Worm (Caenorhabditis elegans) whole organism, young adult: ENCODE results near the gene F11C7.2.

Experiments used
- C06A6.2 ChIP-seq: fragments of 200-800 bp; sonication (Bioruptor generic); conservative IDR thresholded peaks from 2 replicates; pipeline ENCODE4 v1.3.6; 2022; ENCODE audit warnings: missing genetic modification characterization, missing compliant biosample characterization
- C17E4.6 ChIP-seq: fragments of 200-800 bp; sonication (Bioruptor generic); IDR thresholded peaks from 2 replicates; pipeline ENCODE4 v1.3.6; 2022; ENCODE audit warnings: missing genetic modification reagents, missing genetic modification characterization, missing compliant biosample characterization
- F23B12.7 ChIP-seq: sonication (generic microtip); optimal IDR thresholded peaks from 2 replicates; lab custom pipeline; 2017; ENCODE audit warnings: missing genetic modification characterization, mild to moderate bottlenecking, missing compliant biosample characterization, antibody characterized with exemption, moderate library complexity; ENCODE audit not compliant: insufficient read depth
- F37B4.10 ChIP-seq: fragments of 200-800 bp; sonication (Bioruptor generic); IDR thresholded peaks from 2 replicates; pipeline ENCODE4 v1.3.6; 2022; ENCODE audit warnings: missing genetic modification characterization, missing compliant biosample characterization
- F49E8.2 ChIP-seq: sonication (generic microtip); optimal IDR thresholded peaks from 3 replicates; lab custom pipeline; 2017; ENCODE audit warnings: missing genetic modification characterization, mild to moderate bottlenecking, missing compliant biosample characterization, antibody characterized with exemption, moderate library complexity; ENCODE audit not compliant: insufficient read depth
- Y95B8A.8 ChIP-seq: fragments of 200-800 bp; sonication (Bioruptor generic); IDR thresholded peaks from 2 replicates; pipeline ENCODE4 v1.3.6; 2022; ENCODE audit warnings: missing genetic modification reagents, missing genetic modification characterization, missing compliant biosample characterization
- bed-1 ChIP-seq: fragments of 200-800 bp; sonication (Bioruptor generic); IDR thresholded peaks from 2 replicates; pipeline ENCODE4 v1.3.6; 2022; ENCODE audit warnings: missing genetic modification reagents, missing genetic modification characterization, missing compliant biosample characterization
- bed-2 ChIP-seq: fragments of 200-800 bp; sonication (Bioruptor generic); IDR thresholded peaks from 2 replicates; pipeline ENCODE4 v1.3.6; 2022; ENCODE audit warnings: missing genetic modification reagents, missing genetic modification characterization, missing compliant biosample characterization
- cebp-2 ChIP-seq: fragments of 200-800 bp; sonication (Bioruptor generic); IDR thresholded peaks from 2 replicates; pipeline ENCODE4 v1.3.6; 2022; ENCODE audit warnings: missing genetic modification characterization, missing compliant biosample characterization
- ceh-100 ChIP-seq: fragments of 200-800 bp; sonication (Bioruptor generic); IDR thresholded peaks from 2 replicates; pipeline ENCODE4 v1.3.6; 2022; ENCODE audit warnings: missing genetic modification reagents, missing genetic modification characterization, missing compliant biosample characterization
- ceh-27 ChIP-seq: fragments of 200-800 bp; sonication (Bioruptor generic); optimal IDR thresholded peaks from 2 replicates; lab custom pipeline; 2018; ENCODE audit warnings: mild to moderate bottlenecking, missing genetic modification characterization, moderate library complexity, missing compliant biosample characterization
- dox-1 ChIP-seq: fragments of 200-800 bp; sonication (Bioruptor generic); IDR thresholded peaks from 2 replicates; pipeline ENCODE4 v1.3.6; 2022; ENCODE audit warnings: missing genetic modification reagents, missing genetic modification characterization, missing compliant biosample characterization
- egl-18 ChIP-seq: fragments of 200-800 bp; sonication (Bioruptor generic); IDR thresholded peaks from 2 replicates; pipeline ENCODE4 v1.3.6; 2022; ENCODE audit warnings: missing genetic modification reagents, missing genetic modification characterization, missing compliant biosample characterization
- egrh-3 ChIP-seq: fragments of 200-800 bp; sonication (Bioruptor generic); IDR thresholded peaks from 2 replicates; pipeline ENCODE4 v1.3.6; 2022; ENCODE audit warnings: missing genetic modification reagents, missing genetic modification characterization, missing compliant biosample characterization
- ekl-4 ChIP-seq: fragments of 200-800 bp; sonication (Bioruptor generic); IDR thresholded peaks from 2 replicates; pipeline ENCODE4 v1.3.6; 2022; ENCODE audit warnings: missing genetic modification reagents, missing genetic modification characterization, missing compliant biosample characterization
- gei-17 ChIP-seq: fragments of 200-800 bp; sonication (Bioruptor generic); optimal IDR thresholded peaks from 2 replicates; lab custom pipeline; 2018; ENCODE audit warnings: mild to moderate bottlenecking, missing genetic modification characterization, missing compliant biosample characterization
- hlh-12 ChIP-seq: sonication (generic microtip); optimal IDR thresholded peaks from 2 replicates; lab custom pipeline; 2016; ENCODE audit warnings: missing genetic modification characterization, missing compliant biosample characterization
- hrde-1 ChIP-seq: sonication (generic microtip); optimal IDR thresholded peaks from 2 replicates; lab custom pipeline; 2016; ENCODE audit warnings: missing genetic modification characterization, mild to moderate bottlenecking, missing compliant biosample characterization, moderate library complexity, missing genotype, missing genetic modification reagents, borderline replicate concordance
- let-526 ChIP-seq: fragments of 200-800 bp; sonication (Bioruptor generic); IDR thresholded peaks from 2 replicates; pipeline ENCODE4 v1.3.6; 2022; ENCODE audit warnings: missing genetic modification reagents, missing genetic modification characterization, missing compliant biosample characterization
- lin-26 ChIP-seq: fragments of 200-800 bp; sonication (Bioruptor generic); IDR thresholded peaks from 2 replicates; pipeline ENCODE4 v1.3.6; 2022; ENCODE audit warnings: missing genetic modification reagents, missing genetic modification characterization, missing compliant biosample characterization
- lin-35 ChIP-seq, 3 experiments: fragments of 150-350 bp in 2 of 3; sonication (generic microtip) in 1 of 3; optimal IDR thresholded peaks; 2 replicates each; lab custom pipeline; 2014 to 2018; ENCODE audit warnings: missing biosample characterization in 3 of 3, missing genetic modification characterization in 3 of 3, missing genetic modification reagents in 3 of 3
- lin-54 ChIP-seq: fragments of 200-800 bp; sonication (Bioruptor generic); optimal IDR thresholded peaks from 2 replicates; lab custom pipeline; 2018; ENCODE audit warnings: mild to moderate bottlenecking, missing genetic modification characterization, missing compliant biosample characterization
- lsy-27 ChIP-seq: sonication (generic microtip); optimal IDR thresholded peaks from 2 replicates; lab custom pipeline; 2017; ENCODE audit warnings: missing genetic modification characterization, mild to moderate bottlenecking, missing compliant biosample characterization, antibody characterized with exemption, missing genotype, borderline replicate concordance; ENCODE audit not compliant: insufficient read depth
- madf-3 ChIP-seq: fragments of 200-800 bp; sonication (Bioruptor generic); IDR thresholded peaks from 2 replicates; pipeline ENCODE4 v1.3.6; 2022; ENCODE audit warnings: missing genetic modification reagents, missing genetic modification characterization, missing compliant biosample characterization
- madf-6 ChIP-seq: fragments of 200-800 bp; sonication (Bioruptor generic); IDR thresholded peaks from 2 replicates; pipeline ENCODE4 v1.3.6; 2022; ENCODE audit warnings: missing genetic modification reagents, missing genetic modification characterization, missing compliant biosample characterization
- mcd-1 ChIP-seq: fragments of 200-800 bp; sonication (Bioruptor generic); IDR thresholded peaks from 2 replicates; pipeline ENCODE4 v1.3.6; 2022; ENCODE audit warnings: missing genetic modification reagents, missing genetic modification characterization, missing compliant biosample characterization
- mxl-1 ChIP-seq: sonication (generic microtip); optimal IDR thresholded peaks from 2 replicates; lab custom pipeline; 2016; ENCODE audit warnings: missing genetic modification characterization, missing compliant biosample characterization
- nfyb-1 ChIP-seq: fragments of 200-800 bp; sonication (Bioruptor generic); IDR thresholded peaks from 2 replicates; pipeline ENCODE4 v1.3.6; 2022; ENCODE audit warnings: missing genetic modification reagents, missing genetic modification characterization, missing compliant biosample characterization
- nhr-80 ChIP-seq: sonication (generic microtip); optimal IDR thresholded peaks from 2 replicates; lab custom pipeline; 2016; ENCODE audit warnings: missing genetic modification characterization, missing compliant biosample characterization
- pbrm-1 ChIP-seq: fragments of 200-800 bp; sonication (Bioruptor generic); IDR thresholded peaks from 2 replicates; pipeline ENCODE4 v1.3.6; 2022; ENCODE audit warnings: missing genetic modification reagents, missing genetic modification characterization, missing compliant biosample characterization
- somi-1 ChIP-seq: fragments of 200-800 bp; sonication (Bioruptor generic); optimal IDR thresholded peaks from 2 replicates; lab custom pipeline; 2018; ENCODE audit warnings: mild to moderate bottlenecking, missing genetic modification characterization, missing compliant biosample characterization
- sptf-2 ChIP-seq: fragments of 200-800 bp; sonication (Bioruptor generic); optimal IDR thresholded peaks from 2 replicates; lab custom pipeline; 2018; ENCODE audit warnings: mild to moderate bottlenecking, missing genetic modification characterization, missing compliant biosample characterization
- unc-130 ChIP-seq: sonication (generic microtip); optimal IDR thresholded peaks from 2 replicates; lab custom pipeline; 2016; ENCODE audit warnings: missing genetic modification reagents, missing genetic modification characterization, missing compliant biosample characterization
- xnd-1 ChIP-seq: sonication (generic microtip); optimal IDR thresholded peaks from 2 replicates; lab custom pipeline; 2016; ENCODE audit warnings: missing genotype, missing genetic modification reagents, missing genetic modification characterization, missing compliant biosample characterization
- zim-3 ChIP-seq: sonication (generic microtip); optimal IDR thresholded peaks from 2 replicates; lab custom pipeline; 2017; ENCODE audit warnings: mild to moderate bottlenecking, missing genetic modification characterization, moderate library complexity, missing compliant biosample characterization
- ztf-26 ChIP-seq: sonication (generic microtip); optimal IDR thresholded peaks from 2 replicates; lab custom pipeline; 2017; ENCODE audit warnings: missing genetic modification characterization, missing compliant biosample characterization
- ztf-3 ChIP-seq: fragments of 200-800 bp; sonication (Bioruptor generic); optimal IDR thresholded peaks from 2 replicates; lab custom pipeline; 2018; ENCODE audit warnings: mild to moderate bottlenecking, missing genetic modification characterization, missing compliant biosample characterization
- ztf-6 ChIP-seq: fragments of 200-800 bp; sonication (Bioruptor generic); IDR thresholded peaks from 2 replicates; pipeline ENCODE4 v1.3.6; 2022; ENCODE audit warnings: missing genetic modification reagents, missing genetic modification characterization, missing compliant biosample characterization

The F11C7.2 gene

DNA sequence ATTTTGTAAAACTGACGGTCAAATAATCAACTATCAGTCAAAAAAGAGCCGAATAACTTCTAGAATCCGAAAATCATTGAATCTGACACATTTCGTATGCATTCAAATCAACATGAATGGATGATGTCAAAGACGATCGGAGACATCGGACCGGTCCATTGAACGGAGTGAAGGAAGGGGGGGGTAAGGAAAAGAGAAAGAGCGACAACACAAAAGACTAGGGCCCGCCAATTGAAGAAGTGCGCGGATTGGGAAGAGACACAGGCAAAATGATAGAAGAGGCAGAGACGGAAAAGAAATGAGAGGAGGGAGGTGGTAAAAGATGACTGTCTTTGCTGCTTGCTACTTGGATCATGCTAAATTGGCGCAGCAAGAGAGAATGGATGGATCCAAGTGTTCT lies 27.1 kb upstream of the F11C7.2 start:
- no peak for TF ChIP-seq unc-130 (GFP tag; lab: Kevin White, UChicago)
- TF ChIP-seq lin-35 (GFP tag; optimal IDR thresholded peaks at IDR 0.05; lab: Kevin White, UChicago): no peak
- TF ChIP-seq F23B12.7 (tag; lab: Kevin White, UChicago): no peak

DNA sequence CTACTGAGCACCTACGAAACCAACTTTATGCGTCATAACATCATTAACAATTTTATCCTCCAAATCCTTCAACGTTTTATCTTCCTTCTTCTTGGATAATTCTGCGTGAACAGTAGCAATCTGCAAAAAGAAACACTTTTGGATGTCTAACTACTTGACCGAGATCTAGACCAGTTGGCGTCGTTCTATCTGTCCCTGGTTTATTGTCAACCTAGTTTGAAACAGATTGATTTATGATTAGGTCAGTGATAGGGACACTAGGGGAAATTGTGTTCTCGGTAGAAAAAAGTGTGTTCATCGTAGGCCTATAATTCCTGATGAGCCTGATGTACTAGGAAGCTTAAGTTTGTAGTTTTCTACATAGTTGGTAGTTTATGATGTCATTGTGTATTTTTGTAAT lies 22.7 kb upstream of the F11C7.2 start:
- TF ChIP-seq hrde-1 (tag; lab: Kevin White, UChicago) (no peak), F23B12.7 (tag; lab: Kevin White, UChicago) (no peak), lin-35 (GFP tag; optimal IDR thresholded peaks at IDR 0.05; lab: Kevin White, UChicago) (no peak), ztf-26 (tag; lab: Kevin White, UChicago) (no peak), egl-18 (GFP tag; lab: Robert Waterston, UW) (no peak), ceh-27 (no peak), madf-6 (GFP tag; lab: Robert Waterston, UW) (no peak), madf-3 (GFP tag; lab: Robert Waterston, UW) (no peak), somi-1 (GFP tag; lab: Kevin White, UChicago) (no peak), mcd-1 (GFP tag; lab: Robert Waterston, UW) (no peak), F37B4.10 (GFP tag; lab: Robert Waterston, UW) (no peak), ztf-3 (GFP tag; lab: Kevin White, UChicago) (no peak), ekl-4 (no peak), egrh-3 (no peak), Y95B8A.8 (GFP tag; lab: Robert Waterston, UW) (no peak), bed-2 (GFP tag; lab: Robert Waterston, UW) (no peak), pbrm-1 (GFP tag; lab: Robert Waterston, UW) (no peak), xnd-1 (tag; lab: Kevin White, UChicago) (no peak), zim-3 (tag; lab: Kevin White, UChicago) (no peak), hlh-12 (tag; lab: Kevin White, UChicago) (no peak)

DNA sequence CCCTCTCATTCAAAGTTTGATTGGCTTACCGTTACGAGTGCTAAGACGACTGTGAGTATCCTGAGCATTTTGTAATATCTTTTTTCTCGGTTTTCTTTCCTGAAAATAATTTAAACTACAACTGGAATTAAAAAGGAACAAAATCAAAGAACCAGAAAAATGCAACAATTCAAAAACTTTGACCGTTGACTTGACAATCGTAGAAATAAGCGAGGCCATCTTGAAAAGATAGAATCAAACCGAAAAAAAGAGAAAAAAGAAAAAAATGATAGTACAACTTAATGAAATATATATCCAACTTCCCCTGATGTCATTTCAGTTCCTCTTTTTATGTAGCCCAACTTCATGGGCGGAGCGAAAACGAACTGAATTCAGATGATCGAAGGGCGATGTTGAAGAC lies 22.1 kb upstream of the F11C7.2 start, which contains the start of gene F10D7.3:
Gene F10D7.3, minus strand, starts transcription at position 101 of the 400 bp plus-strand sequence.
- TF ChIP-seq sptf-2 (GFP tag; lab: Kevin White, UChicago): no peak
- TF ChIP-seq ztf-6 (GFP tag; lab: Robert Waterston, UW): no peak
- no peak for TF ChIP-seq lsy-27 (tag; lab: Kevin White, UChicago)
- TF ChIP-seq let-526 (GFP tag; lab: Robert Waterston, UW): no peak
- TF ChIP-seq ceh-100: no peak
- no peak for TF ChIP-seq C06A6.2 (GFP tag; lab: Robert Waterston, UW)
- no peak for TF ChIP-seq bed-1 (GFP tag; lab: Robert Waterston, UW)
- TF ChIP-seq cebp-2: no peak
- no peak for TF ChIP-seq lin-26
- no peak for TF ChIP-seq gei-17 (GFP tag; lab: Kevin White, UChicago)

DNA sequence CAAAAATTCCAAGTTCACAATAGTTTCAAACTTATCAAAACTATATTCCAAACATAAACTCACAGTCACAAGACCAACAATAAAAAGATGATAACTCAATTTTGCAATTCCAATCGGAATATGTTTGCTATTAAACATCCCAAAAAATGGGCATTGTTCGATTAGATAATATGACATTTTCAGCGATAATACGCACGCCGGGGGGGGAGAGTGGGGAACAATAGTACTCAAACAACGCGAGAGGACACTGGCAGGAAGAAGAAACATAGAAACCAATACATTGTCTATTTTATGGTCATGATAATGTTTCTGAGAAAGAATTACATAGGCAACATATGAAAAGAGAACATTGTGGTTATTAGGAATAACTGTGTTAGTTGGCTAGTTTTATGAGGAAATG lies 20.7 kb upstream of the F11C7.2 start:
- TF ChIP-seq lin-35 (GFP tag; optimal IDR thresholded peaks at IDR 0.05; lab: Kevin White, UChicago) (no peak), F49E8.2 (tag; lab: Kevin White, UChicago) (no peak), Y95B8A.8 (GFP tag; lab: Robert Waterston, UW) (no peak), lin-54 (no peak), dox-1 (GFP tag; lab: Robert Waterston, UW) (no peak), C17E4.6 (GFP tag; lab: Robert Waterston, UW) (no peak), nhr-80 (tag; lab: Kevin White, UChicago) (peak; percentile 21), mxl-1 (tag; lab: Kevin White, UChicago) (no peak), nfyb-1 (GFP tag; lab: Robert Waterston, UW) (no peak)
- TF ChIP-seq, all 124 proteins: peak for 1
